Worm (Caenorhabditis elegans) whole organism, L3 larva: ENCODE results near the gene T07F8.1.
A peak's percentile ranks its signal among the peaks of the same experiment; 100 is the strongest.

Experiments used
- ceh-82 ChIP-seq: fragments of 150-350 bp; optimal IDR thresholded peaks from 2 replicates; lab custom pipeline; 2014; ENCODE audit warnings: missing biosample characterization, missing genetic modification characterization
- mdl-1 ChIP-seq: fragments of 150-350 bp; optimal IDR thresholded peaks from 2 replicates; lab custom pipeline; 2014; ENCODE audit warnings: missing biosample characterization, missing genetic modification characterization
- nhr-11 ChIP-seq: fragments of 150-350 bp; optimal IDR thresholded peaks from 2 replicates; lab custom pipeline; 2014; ENCODE audit warnings: missing biosample characterization, missing genetic modification characterization
- nhr-28 ChIP-seq: fragments of 150-350 bp; optimal IDR thresholded peaks from 2 replicates; lab custom pipeline; 2014; ENCODE audit warnings: missing biosample characterization, missing genetic modification characterization
- skn-1 ChIP-seq: fragments of 150-350 bp; optimal IDR thresholded peaks from 2 replicates; lab custom pipeline; 2014; ENCODE audit warnings: missing biosample characterization, missing genetic modification characterization
- tbx-2 ChIP-seq: sonication (generic microtip); optimal IDR thresholded peaks from 2 replicates; lab custom pipeline; 2016; ENCODE audit warnings: mild to moderate bottlenecking, missing genetic modification characterization, missing compliant biosample characterization
- ztf-4 ChIP-seq: fragments of 150-350 bp; optimal IDR thresholded peaks from 2 replicates; lab custom pipeline; 2014; ENCODE audit warnings: missing biosample characterization, missing genetic modification characterization

- TF ChIP-seq nhr-28 = peak; percentile 32
- TF ChIP-seq skn-1 (tag; lab: Kevin White, UChicago) = no peak
- no peak for TF ChIP-seq tbx-2 (tag; lab: Kevin White, UChicago)
- no peak for TF ChIP-seq mdl-1 (tag; lab: Kevin White, UChicago)
- no peak for TF ChIP-seq ceh-82 (tag; lab: Kevin White, UChicago)
- TF ChIP-seq ztf-4 (tag; lab: Kevin White, UChicago) = no peak
- no peak for TF ChIP-seq nhr-11 (tag; lab: Kevin White, UChicago)
Measured at ce11 chrII:7099231-7099630, 49.0 kb upstream of the T07F8.1 start.
